Fruit fly (Drosophila melanogaster) whole organism, larva: ENCODE measurements around the gene Tsp29Fa.
A peak's percentile ranks its signal among the peaks of the same experiment; 100 is the strongest.

Experiments
- noc ChIP-seq: fragments of 200-800 bp; sonication (Bioruptor generic); optimal IDR thresholded peaks from 3 replicates; lab custom pipeline; 2019; ENCODE audit warnings: missing biosample characterization, mild to moderate bottlenecking, missing genetic modification characterization, moderate library complexity

Tsp29Fa gene

dm6 chr2L:8937003-8937402 lies 3.2 kb downstream of the Tsp29Fa start, which contains the start of gene Tsp29Fb:
Tsp29Fb (plus strand) TSS chr2L:8937390.
- TF ChIP-seq noc (tag; lab: Kevin White, UChicago), result peak; percentile 93

dm6 chr2L:8937837-8938413 lies 4.2 kb downstream of the Tsp29Fa start:
- TF ChIP-seq noc (tag; lab: Kevin White, UChicago), result no peak

dm6 chr2L:8940680-8941079 lies 6.9 kb downstream of the Tsp29Fa start:
- peak; percentile 8 for TF ChIP-seq noc (tag; lab: Kevin White, UChicago)

- TF ChIP-seq noc (tag; lab: Kevin White, UChicago), result peak; percentile 72
Measured at dm6 chr2L:8941736-8942337, 8.1 kb downstream of the Tsp29Fa start, which contains the start of gene Argl. Argl (minus strand) TSS chr2L:8942105.

dm6 chr2L:8943110-8943509 lies 9.3 kb downstream of the Tsp29Fa start, which contains the start of gene CG9515:
CG9515 (minus strand) TSS chr2L:8943257.
- no peak for TF ChIP-seq noc (tag; lab: Kevin White, UChicago)

- peak; percentile 8 for TF ChIP-seq noc (tag; lab: Kevin White, UChicago)
Measured at dm6 chr2L:8946718-8947316, 13.1 kb downstream of the Tsp29Fa start, which contains the start of gene CG46397. CG46397 (plus strand) TSS chr2L:8947266.

dm6 chr2L:8947989-8948388 lies 14.2 kb downstream of the Tsp29Fa start:
- peak; percentile 11 for TF ChIP-seq noc (tag; lab: Kevin White, UChicago)

dm6 chr2L:8948650-8949049 lies 14.9 kb downstream of the Tsp29Fa start:
- TF ChIP-seq noc (tag; lab: Kevin White, UChicago), result peak; percentile 29

- no peak for TF ChIP-seq noc (tag; lab: Kevin White, UChicago)
Measured at dm6 chr2L:8949919-8950722, 16.4 kb downstream of the Tsp29Fa start.

dm6 chr2L:8951184-8951934 lies 17.6 kb downstream of the Tsp29Fa start, which contains the start of gene C1GalTA:
C1GalTA (minus strand) TSS chr2L:8951216.
- TF ChIP-seq noc (tag; lab: Kevin White, UChicago), result peak; percentile 99

- TF ChIP-seq noc (tag; lab: Kevin White, UChicago), result peak; percentile 87
Measured at dm6 chr2L:8952194-8953037, 18.7 kb downstream of the Tsp29Fa start.

dm6 chr2L:8955597-8956335 lies 22.0 kb downstream of the Tsp29Fa start:
- peak; percentile 57 for TF ChIP-seq noc (tag; lab: Kevin White, UChicago)

- TF ChIP-seq noc (tag; lab: Kevin White, UChicago), result peak; percentile 1
Measured at dm6 chr2L:8956336-8956726, 22.6 kb downstream of the Tsp29Fa start.
